Worm (Caenorhabditis elegans): Measurements from ENCODE around the gene srd-49.

DNA sequence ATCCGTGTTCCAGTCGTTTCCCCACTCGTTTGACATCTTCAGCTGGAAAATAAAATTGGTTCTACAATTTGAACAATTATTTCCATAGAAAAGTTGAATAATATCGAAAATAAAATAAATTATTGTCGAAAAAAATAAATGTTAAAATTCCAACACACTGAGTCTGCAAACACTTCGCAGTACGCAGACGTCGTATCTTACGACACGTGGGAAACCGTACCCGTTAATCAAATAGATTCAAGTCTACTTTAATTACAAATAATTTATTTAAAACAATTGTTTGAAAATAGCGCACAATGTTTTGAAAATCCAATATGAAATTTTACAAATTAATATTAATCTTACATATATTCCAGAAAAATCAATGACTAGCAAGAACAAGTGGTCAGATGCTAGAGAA lies 39.6 kb upstream of the srd-49 start, which contains the start of gene yif-1:
- TF ChIP-seq him-1 (tag; optimal IDR thresholded peaks at IDR 0.05) (no peak), dao-5 (tag; optimal IDR thresholded peaks at IDR 0.05) (no peak)
